Fruit fly (Drosophila melanogaster) whole organism, embryonic: ENCODE results near the gene Pi3K21B.

Experiments
- Blimp-1 ChIP-seq: fragments of 200-800 bp; sonication (Bioruptor generic); optimal IDR thresholded peaks from 3 replicates; lab custom pipeline; 2018; ENCODE audit warnings: missing biosample characterization, missing genetic modification characterization, mild to moderate bottlenecking, moderate library complexity, missing genetic modification reagents
- PHDP ChIP-seq: fragments of 200-800 bp; sonication (Bioruptor generic); optimal IDR thresholded peaks from 3 replicates; lab custom pipeline; 2018; ENCODE audit warnings: missing biosample characterization, mild to moderate bottlenecking, missing genetic modification characterization, moderate library complexity
- Rx ChIP-seq: fragments of 200-800 bp; sonication (Bioruptor generic); IDR thresholded peaks from 2 replicates; pipeline ENCODE4 v1.3.6; 2022; ENCODE audit warnings: missing biosample characterization, missing genetic modification characterization

dm6 chr2L:267441-268089 is 30.1 kb upstream of the Pi3K21B start, which contains the start of gene CG17075:
- TF ChIP-seq Rx (GFP tag; lab: Robert Waterston, UW) (peak; percentile 87), PHDP (peak; percentile 96), Blimp-1 (peak; percentile 89)
